Worm (Caenorhabditis elegans) whole organism, young adult: Measurements from ENCODE around the gene F59A7.7.

ENCODE experiments used
- B0261.1 ChIP-seq: sonication (generic microtip); optimal IDR thresholded peaks from 2 replicates; lab custom pipeline; 2016; ENCODE audit warnings: mild to moderate bottlenecking, missing genetic modification characterization, moderate library complexity, missing compliant biosample characterization
- T07F8.4 ChIP-seq: sonication (generic microtip); optimal IDR thresholded peaks from 2 replicates; lab custom pipeline; 2016; ENCODE audit warnings: mild to moderate bottlenecking, missing genetic modification characterization, moderate library complexity, missing compliant biosample characterization
- ceh-79 ChIP-seq: sonication (generic microtip); optimal IDR thresholded peaks from 2 replicates; lab custom pipeline; 2017; ENCODE audit warnings: mild to moderate bottlenecking, missing genetic modification characterization, missing compliant biosample characterization
- dox-1 ChIP-seq: fragments of 200-800 bp; sonication (Bioruptor generic); IDR thresholded peaks from 2 replicates; pipeline ENCODE4 v1.3.6; 2022; ENCODE audit warnings: missing genetic modification reagents, missing genetic modification characterization, missing compliant biosample characterization
- madf-8 ChIP-seq: fragments of 200-800 bp; sonication (Bioruptor generic); conservative IDR thresholded peaks from 2 replicates; pipeline ENCODE4 v1.3.6; 2022; ENCODE audit warnings: missing genetic modification reagents, missing genetic modification characterization, missing compliant biosample characterization
- pha-4 ChIP-seq: fragments of 150-350 bp; sonication (generic microtip); optimal IDR thresholded peaks from 2 replicates; lab custom pipeline; 2014; ENCODE audit warnings: missing biosample characterization, missing genetic modification reagents, missing genetic modification characterization
- snpc-3.4 ChIP-seq: sonication (generic microtip); optimal IDR thresholded peaks from 2 replicates; lab custom pipeline; 2017; ENCODE audit warnings: missing genetic modification characterization, mild to moderate bottlenecking, missing compliant biosample characterization, antibody characterized with exemption, moderate library complexity, missing genotype, missing genetic modification reagents
- snpc-4 ChIP-seq, 5 experiments: fragments of 150-350 bp in 1 of 5; sonication (generic microtip) in 4 of 5; optimal IDR thresholded peaks; 2 replicates each; lab custom pipeline; 2014 to 2018; ENCODE audit warnings: missing genetic modification characterization in 5 of 5, missing biosample characterization in 3 of 5, antibody characterized with exemption in 2 of 5, mild to moderate bottlenecking in 2 of 5, missing compliant biosample characterization in 2 of 5, missing genotype in 2 of 5, moderate library complexity in 2 of 5, missing genetic modification reagents in 1 of 5
- somi-1 ChIP-seq: fragments of 200-800 bp; sonication (Bioruptor generic); optimal IDR thresholded peaks from 2 replicates; lab custom pipeline; 2018; ENCODE audit warnings: mild to moderate bottlenecking, missing genetic modification characterization, missing compliant biosample characterization
- unc-62 ChIP-seq: fragments of 150-350 bp; optimal IDR thresholded peaks from 2 replicates; lab custom pipeline; 2014; ENCODE audit warnings: missing biosample characterization, missing genetic modification reagents, missing genetic modification characterization
- ztf-3 ChIP-seq: fragments of 200-800 bp; sonication (Bioruptor generic); optimal IDR thresholded peaks from 2 replicates; lab custom pipeline; 2018; ENCODE audit warnings: mild to moderate bottlenecking, missing genetic modification characterization, missing compliant biosample characterization

DNA sequence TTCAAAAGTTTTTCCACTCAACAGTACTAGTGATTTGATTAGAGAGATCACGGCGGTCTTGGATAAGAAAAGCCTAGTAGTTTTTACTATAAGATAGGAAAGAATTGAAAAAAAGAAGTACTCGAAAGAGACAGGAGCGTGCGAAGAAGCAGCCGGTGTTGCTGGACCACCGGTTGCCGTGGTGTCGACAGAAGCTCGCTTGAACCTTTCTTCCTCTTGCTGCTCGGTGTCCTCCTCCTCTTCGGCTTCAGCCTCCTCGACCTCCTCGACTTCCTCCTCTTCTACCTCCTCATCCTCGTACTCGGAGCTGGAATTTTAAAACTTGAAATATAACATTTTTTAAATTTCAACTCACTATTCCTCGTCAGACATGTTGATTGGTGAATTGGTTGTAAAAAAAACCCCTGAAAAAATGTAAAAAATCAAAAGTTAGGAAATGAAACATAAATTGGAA lies 19.3 kb upstream of the F59A7.7 start, which contains the start of gene tnt-4:
- TF ChIP-seq ceh-79 (no peak), unc-62 (GFP tag; lab: Kevin White, UChicago) (no peak), snpc-4 (GFP tag; optimal IDR thresholded peaks at IDR 0.05; lab: Kevin White, UChicago) (no peak), snpc-4 (tag; optimal IDR thresholded peaks at IDR 0.05; lab: Kevin White, UChicago) (no peak), pha-4 (tag; lab: Kevin White, UChicago) (no peak), B0261.1 (no peak), ztf-3 (no peak), somi-1 (no peak), dox-1 (no peak), snpc-3.4 (tag; lab: Kevin White, UChicago) (no peak), madf-8 (no peak), T07F8.4 (no peak)
